Worm (Caenorhabditis elegans) whole organism, dauer: ENCODE measurements around the gene bud-13.
"Not testable (repeated sequence)": the region's sequence is repeated elsewhere in the genome, so short reads cannot be mapped to it uniquely, and the experiment has no call there.

ENCODE experiments used
- unc-62 ChIP-seq: sonication (generic microtip); optimal IDR thresholded peaks from 2 replicates; lab custom pipeline; 2017; ENCODE audit warnings: missing biosample characterization, missing genetic modification reagents, missing genetic modification characterization

Gene bud-13

DNA sequence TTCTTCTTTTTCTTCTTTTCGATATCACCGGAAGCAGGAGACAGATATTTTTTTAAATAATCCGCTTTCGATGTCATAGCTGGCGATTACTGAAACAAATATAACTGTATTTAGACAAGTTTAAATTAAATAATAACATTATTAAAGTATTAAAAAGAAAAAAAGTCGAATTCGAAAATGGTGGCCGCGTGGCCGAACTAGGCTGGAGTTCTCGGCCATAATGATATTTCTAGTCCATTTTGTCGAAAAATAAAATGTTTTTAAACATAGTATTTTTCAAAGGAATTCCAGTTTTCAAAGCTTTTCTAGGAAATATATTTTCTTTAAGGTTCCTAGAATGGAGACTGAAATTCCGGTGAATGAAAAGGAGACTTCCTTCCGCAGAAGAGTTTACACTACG is at the start of gene bud-13, which contains the start of gene rpap-2:
TSS of gene bud-13 (minus strand) at position 89 of the 400 bp plus-strand sequence.
TSS of gene rpap-2 (plus strand) at position 329 of the 400 bp plus-strand sequence.
- no peak for TF ChIP-seq unc-62 (GFP tag; lab: Kevin White, UChicago)

- no peak for TF ChIP-seq unc-62 (GFP tag; lab: Kevin White, UChicago)
These were observed 49.7 kb upstream of the bud-13 start, which contains the start of gene F59B2.12 for ce11 chrIII:9017181-9017651. F59B2.12 (plus strand) TSS chrIII:9017601.

DNA sequence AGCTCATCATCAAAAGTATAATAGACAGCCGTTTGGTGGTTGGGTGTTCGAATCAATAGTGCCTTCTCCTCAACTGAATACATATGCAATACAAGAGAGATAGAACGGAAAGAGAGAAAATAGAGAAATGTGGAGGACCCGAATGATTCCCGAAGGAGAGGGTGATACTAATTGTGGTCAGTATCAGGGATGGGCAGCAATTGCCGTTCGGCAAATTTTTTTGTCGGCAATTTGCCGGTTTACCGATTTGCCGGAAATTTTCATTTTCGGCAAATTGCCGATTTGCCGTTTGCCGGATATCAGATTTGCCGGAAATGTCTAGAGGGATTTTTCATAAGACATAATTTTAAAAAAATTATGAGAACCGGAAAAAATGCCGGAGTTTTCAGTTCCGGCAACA is 44.8 kb upstream of the bud-13 start, which contains the start of gene F59B2.9:
TSS of gene F59B2.9 (minus strand) at position 101 of the 400 bp plus-strand sequence.
- TF ChIP-seq unc-62 (GFP tag; lab: Kevin White, UChicago): no peak

DNA sequence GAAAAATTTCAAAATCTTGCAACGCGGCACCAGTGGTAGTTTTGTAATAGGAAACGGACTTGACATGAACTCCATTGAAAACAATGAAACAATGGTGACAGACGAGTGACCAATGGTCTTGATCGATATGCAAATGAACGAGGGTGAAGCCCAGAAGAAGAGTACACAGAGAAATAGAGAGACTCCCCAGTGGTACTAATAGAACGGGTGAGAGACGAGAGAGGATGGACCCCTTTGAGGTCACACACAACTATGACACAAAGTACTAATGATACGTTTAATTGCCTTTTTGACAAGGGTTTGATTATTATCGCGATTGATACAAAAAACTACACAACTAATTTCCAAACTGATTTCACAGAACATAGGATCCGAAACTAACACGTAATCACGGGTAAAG is 42.5 kb upstream of the bud-13 start, which contains the start of gene F59B2.8:
TSS of gene F59B2.8 (minus strand) at position 151 of the 400 bp plus-strand sequence.
- TF ChIP-seq unc-62 (GFP tag; lab: Kevin White, UChicago): no peak

DNA sequence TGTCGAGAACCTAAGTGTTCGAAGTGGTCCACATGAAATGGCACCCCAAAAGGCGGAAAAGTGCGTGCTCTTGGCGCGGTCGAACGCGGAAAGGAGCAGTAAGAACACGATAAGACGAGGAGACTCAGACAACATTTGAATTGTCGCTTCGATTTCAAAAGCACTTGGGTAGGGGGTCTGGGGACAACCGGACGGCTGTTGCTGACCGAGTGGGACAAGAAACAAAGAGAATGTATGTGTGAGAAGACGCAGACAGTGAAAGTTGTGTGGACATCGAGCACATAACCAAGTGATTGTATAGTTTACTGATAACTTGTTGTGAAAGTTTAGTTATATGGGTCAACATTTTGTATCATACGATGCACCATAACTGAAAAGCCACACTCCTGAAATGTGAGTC is 39.7 kb upstream of the bud-13 start:
- TF ChIP-seq unc-62 (GFP tag; lab: Kevin White, UChicago): no peak

ce11 chrIII:9005905-9006372 is 38.4 kb upstream of the bud-13 start, which contains the start of gene rab-6.1:
rab-6.1 (minus strand) TSS chrIII:9005955.
- TF ChIP-seq unc-62 (GFP tag; lab: Kevin White, UChicago): not testable (repeated sequence)

ce11 chrIII:9004658-9005057 is 37.1 kb upstream of the bud-13 start:
- TF ChIP-seq unc-62 (GFP tag; lab: Kevin White, UChicago): no peak

DNA sequence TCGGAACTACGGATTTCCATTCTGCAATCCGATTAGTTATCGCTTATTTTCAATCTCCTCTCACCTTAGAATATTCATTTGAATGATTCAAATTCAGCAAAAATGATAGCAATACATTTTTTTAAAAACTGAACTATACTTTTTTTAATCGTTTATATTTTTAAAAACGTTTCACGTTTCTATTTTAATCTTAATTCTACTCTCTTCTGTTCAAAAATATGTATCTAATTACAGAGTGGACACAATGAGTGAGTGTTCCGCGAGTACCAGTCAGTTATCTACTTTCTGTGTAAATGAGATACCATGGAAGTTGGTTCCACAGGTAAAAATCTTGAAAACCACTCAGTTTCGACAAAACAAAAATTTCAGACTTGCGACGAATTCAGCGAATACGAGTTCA is 35.0 kb upstream of the bud-13 start, which contains the start of the genes F59B2.15 and zif-1:
TSS of gene F59B2.15 (minus strand) at position 101 of the 400 bp plus-strand sequence.
TSS of gene zif-1 (plus strand) at position 235 of the 400 bp plus-strand sequence.
- TF ChIP-seq unc-62 (GFP tag; lab: Kevin White, UChicago): no peak

DNA sequence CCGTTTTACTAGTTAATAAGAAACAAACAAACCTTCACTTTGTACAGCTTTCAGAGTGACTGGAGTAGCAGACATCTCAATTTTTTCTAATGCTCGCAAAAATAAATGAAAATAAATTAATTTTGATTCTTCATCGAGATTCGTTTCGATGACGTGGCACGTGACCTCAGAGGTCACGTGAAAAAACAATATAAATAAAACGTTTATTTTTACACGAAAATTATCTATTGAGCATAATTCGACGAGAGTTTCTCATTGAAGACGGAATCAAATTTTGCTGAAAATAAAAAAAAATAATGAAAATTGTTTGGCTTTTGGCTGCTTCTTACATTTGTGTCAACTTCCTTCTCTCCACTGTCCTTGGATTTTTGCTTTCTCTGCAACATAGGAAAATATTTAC is 34.4 kb upstream of the bud-13 start, which contains the start of gene rpn-6.2:
TSS of gene rpn-6.2 (minus strand) at position 101 of the 400 bp plus-strand sequence.
- TF ChIP-seq unc-62 (GFP tag; lab: Kevin White, UChicago): no peak

ce11 chrIII:9001491-9001890 is 34.0 kb upstream of the bud-13 start:
- no peak for TF ChIP-seq unc-62 (GFP tag; lab: Kevin White, UChicago)

DNA sequence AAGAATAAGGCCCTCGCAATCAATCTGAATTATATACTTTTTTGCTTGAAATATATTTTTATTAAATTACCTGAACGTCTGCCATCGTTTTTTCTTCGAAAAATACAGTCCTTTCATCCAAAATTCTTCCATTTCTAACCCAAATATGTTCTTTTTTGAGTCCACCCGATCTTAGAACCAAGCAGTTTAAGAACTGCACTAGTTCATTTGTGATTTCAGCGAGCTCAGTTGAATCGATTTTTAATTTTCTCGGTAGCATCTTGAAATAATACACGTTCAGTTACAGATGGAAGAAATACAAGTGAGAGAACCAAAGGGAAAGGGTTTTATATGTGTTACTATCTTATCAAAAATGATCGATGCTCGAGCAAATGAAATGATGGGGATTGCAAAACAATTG is 32.0 kb upstream of the bud-13 start, which contains the start of gene F59B2.3:
TSS of gene F59B2.3 (minus strand) at position 259 of the 400 bp plus-strand sequence.
- no peak for TF ChIP-seq unc-62 (GFP tag; lab: Kevin White, UChicago)

DNA sequence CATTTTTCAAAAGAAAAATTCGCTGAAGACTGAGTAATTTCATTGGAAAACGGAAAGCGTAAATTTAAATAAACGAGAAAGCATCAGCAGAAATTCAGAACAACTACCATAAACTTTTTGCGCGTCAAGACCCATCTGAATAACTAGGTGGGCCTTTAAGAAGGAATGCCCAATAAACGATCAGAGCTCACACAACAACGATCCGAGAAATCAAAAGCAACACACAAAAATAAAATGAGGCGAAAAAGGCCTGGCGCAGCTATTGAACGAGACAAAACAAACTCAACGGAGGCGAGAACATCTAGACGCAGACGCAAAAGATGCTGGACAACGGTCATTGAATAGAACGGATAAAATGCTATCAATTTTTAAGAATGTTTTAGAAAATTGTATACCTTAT is 31.4 kb upstream of the bud-13 start:
- no peak for TF ChIP-seq unc-62 (GFP tag; lab: Kevin White, UChicago)

- TF ChIP-seq unc-62 (GFP tag; lab: Kevin White, UChicago): no peak
These were observed 30.3 kb upstream of the bud-13 start for ce11 chrIII:8997821-8998220.

DNA sequence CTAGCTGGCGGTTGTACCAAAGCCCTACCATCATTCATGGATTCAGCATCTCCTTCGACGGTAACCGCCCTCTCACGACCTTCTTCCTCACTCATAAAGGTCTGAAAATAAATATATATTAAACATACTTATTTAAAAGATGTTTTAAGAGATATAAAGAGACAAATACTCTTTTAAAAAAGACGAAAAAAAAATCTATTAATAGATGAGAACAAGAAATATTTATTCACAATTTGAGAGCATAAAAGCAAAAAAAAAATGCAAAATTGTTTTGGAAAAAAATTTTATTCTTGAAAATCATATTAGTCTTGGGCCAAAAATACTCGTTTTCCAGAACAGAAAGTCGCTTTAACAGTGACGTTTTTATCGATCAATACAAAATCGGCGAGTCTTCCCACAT is 29.2 kb upstream of the bud-13 start, which contains the start of gene skat-1:
TSS of gene skat-1 (minus strand) at position 101 of the 400 bp plus-strand sequence.
- no peak for TF ChIP-seq unc-62 (GFP tag; lab: Kevin White, UChicago)

- TF ChIP-seq unc-62 (GFP tag; lab: Kevin White, UChicago): not testable (repeated sequence)
These were observed 22.2 kb upstream of the bud-13 start, which contains the start of gene R08D7.7 for ce11 chrIII:8989752-8990151. R08D7.7 (plus strand) TSS chrIII:8990052.

- no peak for TF ChIP-seq unc-62 (GFP tag; lab: Kevin White, UChicago)
These were observed 21.0 kb upstream of the bud-13 start for ce11 chrIII:8988544-8988943.

ce11 chrIII:8988061-8988460 is 20.5 kb upstream of the bud-13 start:
- TF ChIP-seq unc-62 (GFP tag; lab: Kevin White, UChicago): no peak
